Fruit fly (Drosophila melanogaster): Measurements from ENCODE around the gene smp-30.

Gene smp-30

DNA sequence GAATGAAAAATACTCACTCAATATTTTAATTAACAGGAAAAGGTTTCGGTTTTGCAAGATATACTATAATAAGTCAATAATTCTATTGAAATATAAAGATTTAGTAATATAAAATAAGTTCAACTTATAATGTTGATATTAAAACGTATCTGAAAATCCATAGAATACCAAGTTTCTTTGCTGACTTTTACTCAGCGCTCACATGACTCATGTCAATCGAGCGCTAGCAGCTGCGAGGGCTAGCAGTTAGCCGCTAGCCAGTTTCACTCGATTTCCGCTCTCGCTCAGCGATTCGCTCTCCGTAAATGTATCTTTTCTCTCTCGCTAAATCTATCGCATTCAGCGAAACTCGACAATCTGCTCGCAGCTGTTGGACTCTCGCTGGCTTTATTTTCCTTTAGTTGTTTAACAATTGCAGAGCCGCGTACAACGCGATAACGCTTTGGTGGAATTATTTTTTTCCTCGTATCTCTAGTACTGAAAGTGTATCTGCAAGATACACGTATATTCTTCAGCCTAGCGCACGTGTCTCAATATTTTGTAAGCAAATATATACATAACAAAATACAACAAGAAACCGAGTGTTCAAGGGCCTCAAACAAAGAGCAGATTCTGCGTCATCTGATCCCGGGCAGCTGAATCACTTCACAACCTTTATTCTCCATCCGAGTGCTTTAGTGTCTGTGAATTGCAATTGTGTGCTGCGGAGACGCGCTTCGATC, 1.8 kb downstream of the smp-30 start (continued):
- TF ChIP-seq tll (GFP tag; optimal IDR thresholded peaks at IDR 0.05) (peak in 1 of 2 experiments; percentile 22), trem (tag; optimal IDR thresholded peaks at IDR 0.05) (peak; percentile 60), kni (GFP tag; optimal IDR thresholded peaks at IDR 0.05) (peak; percentile 87), PHDP (tag; optimal IDR thresholded peaks at IDR 0.05) (peak; percentile 85), Atf-2 (GFP tag; optimal IDR thresholded peaks at IDR 0.05) (peak; percentile 49), H2.0 (GFP tag; IDR thresholded peaks at IDR 0.05) (0 out of 2 replicates have a peak, but pooled peaks have one; percentile 16), CG17359 (tag; optimal IDR thresholded peaks at IDR 0.05) (peak; percentile 73), HLHmδ (GFP tag; optimal IDR thresholded peaks at IDR 0.05) (peak; percentile 69), CG17385 (GFP tag; optimal IDR thresholded peaks at IDR 0.05) (peak; percentile 76), az2 (GFP tag; optimal IDR thresholded peaks at IDR 0.05) (no peak), cato (GFP tag; optimal IDR thresholded peaks at IDR 0.05; ENCODE audit: borderline replicate concordance) (peak; percentile 3), bbx (GFP tag; IDR thresholded peaks at IDR 0.05; ENCODE audit: partially characterized antibody) (peak; percentile 76), scrt (GFP tag; optimal IDR thresholded peaks at IDR 0.05) (peak; percentile 69), CG17829 (tag; optimal IDR thresholded peaks at IDR 0.05) (peak; percentile 63), CG3281 (GFP tag; optimal IDR thresholded peaks at IDR 0.05) (peak; percentile 89), CG3726 (GFP tag; IDR thresholded peaks at IDR 0.05) (no peak; the same call in 2 of the 3 replicates), ranshi (GFP tag; IDR thresholded peaks at IDR 0.05) (peak; percentile 33; the same call in 1 of the 2 replicates), wdn (GFP tag; IDR thresholded peaks at IDR 0.05) (no peak), gcm2 (GFP tag; optimal IDR thresholded peaks at IDR 0.05) (no peak), crol (GFP tag; IDR thresholded peaks at IDR 0.05) (no peak), Hmr (GFP tag; optimal IDR thresholded peaks at IDR 0.05) (peak; percentile 87), CG3847 (GFP tag; IDR thresholded peaks at IDR 0.05) (no peak), org-1 (GFP tag; optimal IDR thresholded peaks at IDR 0.05) (peak; percentile 79), CG11456 (GFP tag; IDR thresholded peaks at IDR 0.05) (no peak), Stat92E (GFP tag; optimal IDR thresholded peaks at IDR 0.05) (peak in 1 of 3 experiments; percentile 75), B-H1 (GFP tag; IDR thresholded peaks at IDR 0.05) (no peak; the same call in 2 of the 3 replicates), pzg (GFP tag; optimal IDR thresholded peaks at IDR 0.05) (no peak), CG16779 (GFP tag; IDR thresholded peaks at IDR 0.05) (no peak), cwo (GFP tag; optimal IDR thresholded peaks at IDR 0.05) (peak; percentile 91), CG4424 (GFP tag; optimal IDR thresholded peaks at IDR 0.05) (peak; percentile 24), CG13287 (GFP tag; IDR thresholded peaks at IDR 0.05; ENCODE audit: partially characterized antibody) (peak; percentile 69; the same call in 1 of the 2 replicates), CG10431 (GFP tag; optimal IDR thresholded peaks at IDR 0.05) (peak; percentile 37), Doc2 (GFP tag; IDR thresholded peaks at IDR 0.05) (no peak), Ada2b (GFP tag; IDR thresholded peaks at IDR 0.05) (no peak), CG18619 (GFP tag; optimal IDR thresholded peaks at IDR 0.05) (peak; percentile 71), Eip74EF (GFP tag; optimal IDR thresholded peaks at IDR 0.05) (peak in 1 of 2 experiments; percentile 71), sens (GFP tag) (peak; percentile 96), Pdp1 (GFP tag; optimal IDR thresholded peaks at IDR 0.05) (peak; percentile 11 to 85), tx (GFP tag; optimal IDR thresholded peaks at IDR 0.05) (peak; percentile 45), BtbVII (GFP tag; optimal IDR thresholded peaks at IDR 0.05) (peak; percentile 79), CG16863 (GFP tag; optimal IDR thresholded peaks at IDR 0.05) (peak; percentile 22), ab (GFP tag; optimal IDR thresholded peaks at IDR 0.05) (no peak), CG14667 (GFP tag; IDR thresholded peaks at IDR 0.05) (no peak), Antp (GFP tag; optimal IDR thresholded peaks at IDR 0.05) (no peak), CG4707 (GFP tag; optimal IDR thresholded peaks at IDR 0.05) (peak; percentile 79), Chrac-16 (GFP tag; optimal IDR thresholded peaks at IDR 0.05) (no peak), CG18476 (GFP tag; optimal IDR thresholded peaks at IDR 0.05) (peak; percentile 41), Awh (GFP tag; IDR thresholded peaks at IDR 0.05) (peak; percentile 66)

Data from whole organism, embryonic.